Worm (Caenorhabditis elegans) whole organism, young adult: Measurements from ENCODE around the gene wrt-6.

Source experiments
- B0019.2 ChIP-seq: fragments of 200-800 bp; sonication (Bioruptor generic); conservative IDR thresholded peaks from 2 replicates; pipeline ENCODE4 v1.3.6; 2022; ENCODE audit warnings: missing genetic modification reagents, missing genetic modification characterization, missing compliant biosample characterization
- F10E7.11 ChIP-seq: sonication (generic microtip); optimal IDR thresholded peaks from 2 replicates; lab custom pipeline; 2017; ENCODE audit warnings: mild to moderate bottlenecking, missing genetic modification characterization, moderate library complexity, missing compliant biosample characterization
- F22D6.2 ChIP-seq: sonication (generic microtip); optimal IDR thresholded peaks from 2 replicates; lab custom pipeline; 2016; ENCODE audit warnings: mild to moderate bottlenecking, missing genetic modification characterization, missing compliant biosample characterization
- F23B12.7 ChIP-seq: sonication (generic microtip); optimal IDR thresholded peaks from 2 replicates; lab custom pipeline; 2017; ENCODE audit warnings: missing genetic modification characterization, mild to moderate bottlenecking, missing compliant biosample characterization, antibody characterized with exemption, moderate library complexity; ENCODE audit not compliant: insufficient read depth
- F33H1.4 ChIP-seq: fragments of 200-800 bp; sonication (Bioruptor generic); IDR thresholded peaks from 2 replicates; pipeline ENCODE4 v1.3.6; 2022; ENCODE audit warnings: missing genetic modification reagents, missing genetic modification characterization, missing compliant biosample characterization
- F37B4.10 ChIP-seq: fragments of 200-800 bp; sonication (Bioruptor generic); IDR thresholded peaks from 2 replicates; pipeline ENCODE4 v1.3.6; 2022; ENCODE audit warnings: missing genetic modification characterization, missing compliant biosample characterization
- K11D2.4 ChIP-seq: fragments of 200-800 bp; sonication (Bioruptor generic); IDR thresholded peaks from 2 replicates; pipeline ENCODE4 v1.3.6; 2022; ENCODE audit warnings: missing genetic modification reagents, missing genetic modification characterization, missing compliant biosample characterization
- Y67H2A.10 ChIP-seq: fragments of 200-800 bp; sonication (Bioruptor generic); conservative IDR thresholded peaks from 2 replicates; pipeline ENCODE4 v1.3.6; 2022; ENCODE audit warnings: missing genetic modification reagents, missing genetic modification characterization, missing compliant biosample characterization
- Y95B8A.8 ChIP-seq: fragments of 200-800 bp; sonication (Bioruptor generic); IDR thresholded peaks from 2 replicates; pipeline ENCODE4 v1.3.6; 2022; ENCODE audit warnings: missing genetic modification reagents, missing genetic modification characterization, missing compliant biosample characterization
- ZK185.1 ChIP-seq: sonication (generic microtip); optimal IDR thresholded peaks from 2 replicates; lab custom pipeline; 2016; ENCODE audit warnings: mild to moderate bottlenecking, missing genetic modification characterization, missing compliant biosample characterization; ENCODE audit not compliant: poor library complexity, severe bottlenecking
- athp-1 ChIP-seq: sonication (generic microtip); optimal IDR thresholded peaks from 2 replicates; lab custom pipeline; 2017; ENCODE audit warnings: mild to moderate bottlenecking, missing genetic modification characterization, missing compliant biosample characterization
- attf-5 ChIP-seq: fragments of 200-800 bp; sonication (Bioruptor generic); optimal IDR thresholded peaks from 2 replicates; lab custom pipeline; 2018; ENCODE audit warnings: mild to moderate bottlenecking, missing genetic modification characterization, missing compliant biosample characterization
- attf-6 ChIP-seq: fragments of 200-800 bp; sonication (Bioruptor generic); IDR thresholded peaks from 2 replicates; pipeline ENCODE4 v1.3.6; 2022; ENCODE audit warnings: missing genetic modification reagents, missing genetic modification characterization, missing compliant biosample characterization
- bed-2 ChIP-seq: fragments of 200-800 bp; sonication (Bioruptor generic); IDR thresholded peaks from 2 replicates; pipeline ENCODE4 v1.3.6; 2022; ENCODE audit warnings: missing genetic modification reagents, missing genetic modification characterization, missing compliant biosample characterization
- ccch-3 ChIP-seq: fragments of 200-800 bp; sonication (Bioruptor generic); optimal IDR thresholded peaks from 2 replicates; lab custom pipeline; 2018; ENCODE audit warnings: mild to moderate bottlenecking, missing genetic modification characterization, missing compliant biosample characterization
- cebp-1 ChIP-seq, 2 experiments: fragments of 200-800 bp in 1 of 2; sonication (Bioruptor generic) in 1 of 2; sonication (generic microtip) in 1 of 2; IDR thresholded peaks in 1 of 2; optimal IDR thresholded peaks in 1 of 2; 2 replicates each; pipeline versions ENCODE4 v1.3.6 to Lab custom; 2017 to 2022; ENCODE audit warnings: missing compliant biosample characterization in 2 of 2, missing genetic modification characterization in 2 of 2, mild to moderate bottlenecking in 1 of 2, missing genetic modification reagents in 1 of 2, moderate library complexity in 1 of 2
- ceh-79 ChIP-seq: sonication (generic microtip); optimal IDR thresholded peaks from 2 replicates; lab custom pipeline; 2017; ENCODE audit warnings: mild to moderate bottlenecking, missing genetic modification characterization, missing compliant biosample characterization
- chd-7 ChIP-seq: sonication (generic microtip); optimal IDR thresholded peaks from 2 replicates; lab custom pipeline; 2016; ENCODE audit warnings: mild to moderate bottlenecking, missing genetic modification characterization, moderate library complexity, missing compliant biosample characterization
- die-1 ChIP-seq: sonication (generic microtip); optimal IDR thresholded peaks from 2 replicates; lab custom pipeline; 2016; ENCODE audit warnings: missing genotype, mild to moderate bottlenecking, missing genetic modification characterization, missing compliant biosample characterization
- dpl-1 ChIP-seq: fragments of 150-350 bp; optimal IDR thresholded peaks from 2 replicates; lab custom pipeline; 2014; ENCODE audit warnings: missing biosample characterization, missing genetic modification reagents, missing genetic modification characterization
- egrh-3 ChIP-seq: fragments of 200-800 bp; sonication (Bioruptor generic); IDR thresholded peaks from 2 replicates; pipeline ENCODE4 v1.3.6; 2022; ENCODE audit warnings: missing genetic modification reagents, missing genetic modification characterization, missing compliant biosample characterization
- fkh-3 ChIP-seq: sonication (generic microtip); optimal IDR thresholded peaks from 2 replicates; lab custom pipeline; 2016; ENCODE audit warnings: mild to moderate bottlenecking, missing genetic modification characterization, missing compliant biosample characterization
- hmg-20 ChIP-seq: fragments of 200-800 bp; sonication (Bioruptor generic); IDR thresholded peaks from 2 replicates; pipeline ENCODE4 v1.3.6; 2022; ENCODE audit warnings: missing genetic modification reagents, missing genetic modification characterization, missing compliant biosample characterization
- hsf-1 ChIP-seq: fragments of 200-800 bp; sonication (Bioruptor generic); IDR thresholded peaks from 2 replicates; pipeline ENCODE4 v1.3.6; 2022; ENCODE audit warnings: missing genetic modification reagents, missing genetic modification characterization, missing compliant biosample characterization
- let-607 ChIP-seq, 2 experiments: fragments of 200-800 bp in 1 of 2; sonication (Bioruptor generic) in 1 of 2; sonication (generic microtip) in 1 of 2; optimal IDR thresholded peaks; 2 replicates each; lab custom pipeline; 2016 to 2018; ENCODE audit warnings: mild to moderate bottlenecking in 2 of 2, missing compliant biosample characterization in 2 of 2, missing genetic modification characterization in 2 of 2, moderate library complexity in 2 of 2, missing genotype in 1 of 2
- lin-54 ChIP-seq: fragments of 200-800 bp; sonication (Bioruptor generic); optimal IDR thresholded peaks from 2 replicates; lab custom pipeline; 2018; ENCODE audit warnings: mild to moderate bottlenecking, missing genetic modification characterization, missing compliant biosample characterization
- lir-1 ChIP-seq: fragments of 200-800 bp; sonication (Bioruptor generic); conservative IDR thresholded peaks from 2 replicates; pipeline ENCODE4 v1.3.6; 2022; ENCODE audit warnings: missing genetic modification reagents, missing genetic modification characterization, missing compliant biosample characterization
- lsl-1 ChIP-seq: fragments of 200-800 bp; sonication (Bioruptor generic); optimal IDR thresholded peaks from 2 replicates; lab custom pipeline; 2018; ENCODE audit warnings: mild to moderate bottlenecking, missing genetic modification characterization, moderate library complexity, missing compliant biosample characterization
- lsy-27 ChIP-seq: sonication (generic microtip); optimal IDR thresholded peaks from 2 replicates; lab custom pipeline; 2017; ENCODE audit warnings: missing genetic modification characterization, mild to moderate bottlenecking, missing compliant biosample characterization, antibody characterized with exemption, missing genotype, borderline replicate concordance; ENCODE audit not compliant: insufficient read depth
- madf-6 ChIP-seq: fragments of 200-800 bp; sonication (Bioruptor generic); IDR thresholded peaks from 2 replicates; pipeline ENCODE4 v1.3.6; 2022; ENCODE audit warnings: missing genetic modification reagents, missing genetic modification characterization, missing compliant biosample characterization
- mxl-1 ChIP-seq: sonication (generic microtip); optimal IDR thresholded peaks from 2 replicates; lab custom pipeline; 2016; ENCODE audit warnings: missing genetic modification characterization, missing compliant biosample characterization
- nfya-2 ChIP-seq: fragments of 200-800 bp; sonication (Bioruptor generic); IDR thresholded peaks from 2 replicates; pipeline ENCODE4 v1.3.6; 2022; ENCODE audit warnings: missing genetic modification reagents, missing genetic modification characterization, missing compliant biosample characterization
- pbrm-1 ChIP-seq: fragments of 200-800 bp; sonication (Bioruptor generic); IDR thresholded peaks from 2 replicates; pipeline ENCODE4 v1.3.6; 2022; ENCODE audit warnings: missing genetic modification reagents, missing genetic modification characterization, missing compliant biosample characterization
- rcor-1 ChIP-seq: fragments of 200-800 bp; sonication (Bioruptor generic); IDR thresholded peaks from 2 replicates; pipeline ENCODE4 v1.3.6; 2022; ENCODE audit warnings: missing genetic modification reagents, missing genetic modification characterization, missing compliant biosample characterization
- somi-1 ChIP-seq: fragments of 200-800 bp; sonication (Bioruptor generic); optimal IDR thresholded peaks from 2 replicates; lab custom pipeline; 2018; ENCODE audit warnings: mild to moderate bottlenecking, missing genetic modification characterization, missing compliant biosample characterization
- zfh-2 ChIP-seq: fragments of 200-800 bp; sonication (Bioruptor generic); conservative IDR thresholded peaks from 2 replicates; pipeline ENCODE4 v1.3.6; 2022; ENCODE audit warnings: missing genetic modification reagents, missing genetic modification characterization, missing compliant biosample characterization
- zim-3 ChIP-seq: sonication (generic microtip); optimal IDR thresholded peaks from 2 replicates; lab custom pipeline; 2017; ENCODE audit warnings: mild to moderate bottlenecking, missing genetic modification characterization, moderate library complexity, missing compliant biosample characterization
- ztf-25 ChIP-seq: fragments of 200-800 bp; sonication (Bioruptor generic); IDR thresholded peaks from 2 replicates; pipeline ENCODE4 v1.3.6; 2022; ENCODE audit warnings: missing genetic modification reagents, missing genetic modification characterization, missing compliant biosample characterization
- ztf-6 ChIP-seq: fragments of 200-800 bp; sonication (Bioruptor generic); IDR thresholded peaks from 2 replicates; pipeline ENCODE4 v1.3.6; 2022; ENCODE audit warnings: missing genetic modification reagents, missing genetic modification characterization, missing compliant biosample characterization

wrt-6 gene

ce11 chrX:3455561-3455960 lies 24.5 kb upstream of the wrt-6 start:
- TF ChIP-seq zfh-2 (GFP tag; lab: Robert Waterston, UW) (peak; percentile 47; the same call in 1 of the 2 replicates), attf-5 (GFP tag; lab: Kevin White, UChicago) (no peak)

- TF ChIP-seq somi-1 (GFP tag; lab: Kevin White, UChicago) (no peak), lsl-1 (GFP tag; lab: Kevin White, UChicago) (no peak), lin-54 (no peak), ztf-6 (no peak), lsy-27 (tag; lab: Kevin White, UChicago) (no peak), ceh-79 (tag; lab: Kevin White, UChicago) (no peak), F10E7.11 (tag; lab: Kevin White, UChicago) (no peak), bed-2 (GFP tag; lab: Robert Waterston, UW) (no peak), egrh-3 (GFP tag; lab: Robert Waterston, UW) (no peak), pbrm-1 (GFP tag; lab: Robert Waterston, UW) (no peak), die-1 (no peak)
- TF ChIP-seq, all 124 proteins: peak for 0
These were observed 18.0 kb upstream of the wrt-6 start for ce11 chrX:3462086-3462485.

- TF ChIP-seq F22D6.2 (tag; lab: Kevin White, UChicago) (no peak), ccch-3 (no peak), ZK185.1 (no peak), rcor-1 (GFP tag; lab: Robert Waterston, UW) (no peak), attf-6 (GFP tag; lab: Robert Waterston, UW) (no peak), madf-6 (GFP tag; lab: Robert Waterston, UW) (no peak), nfya-2 (GFP tag; lab: Robert Waterston, UW) (no peak), fkh-3 (tag; lab: Kevin White, UChicago) (no peak), F10E7.11 (tag; lab: Kevin White, UChicago) (no peak), somi-1 (GFP tag; lab: Kevin White, UChicago) (no peak), cebp-1 (GFP tag; IDR thresholded peaks at IDR 0.05; lab: Robert Waterston, UW) (no peak), cebp-1 (tag; optimal IDR thresholded peaks at IDR 0.05; lab: Kevin White, UChicago) (no peak), mxl-1 (tag; lab: Kevin White, UChicago) (no peak), bed-2 (GFP tag; lab: Robert Waterston, UW) (no peak), hsf-1 (no peak)
- TF ChIP-seq, all 124 proteins: peak for 0
These were observed 16.2 kb upstream of the wrt-6 start for ce11 chrX:3463875-3464274.

- TF ChIP-seq cebp-1 (GFP tag; IDR thresholded peaks at IDR 0.05; lab: Robert Waterston, UW) (peak; percentile 52; the same call in 1 of the 2 replicates), cebp-1 (tag; optimal IDR thresholded peaks at IDR 0.05; lab: Kevin White, UChicago) (peak; percentile 91), zim-3 (tag; lab: Kevin White, UChicago) (no peak)
These were observed 15.6 kb upstream of the wrt-6 start for ce11 chrX:3464309-3465038.

ce11 chrX:3465785-3466184 lies 14.3 kb upstream of the wrt-6 start, which contains the start of the genes ZK377.15 and sax-3:
Gene ZK377.15 (minus strand): TSS chrX:3465885.
Gene sax-3 (minus strand): TSS chrX:3465927.
- TF ChIP-seq hsf-1 (no peak), attf-5 (GFP tag; lab: Kevin White, UChicago) (no peak), Y95B8A.8 (GFP tag; lab: Robert Waterston, UW) (no peak), F37B4.10 (GFP tag; lab: Robert Waterston, UW) (no peak), chd-7 (no peak), let-607 (tag; optimal IDR thresholded peaks at IDR 0.05; lab: Kevin White, UChicago) (no peak), lsl-1 (GFP tag; lab: Kevin White, UChicago) (no peak), B0019.2 (GFP tag; lab: Robert Waterston, UW) (no peak), athp-1 (no peak), ztf-25 (no peak), Y67H2A.10 (GFP tag; lab: Robert Waterston, UW) (no peak), attf-6 (GFP tag; lab: Robert Waterston, UW) (no peak), K11D2.4 (no peak), F33H1.4 (no peak), zim-3 (tag; lab: Kevin White, UChicago) (no peak), dpl-1 (GFP tag; lab: Kevin White, UChicago) (no peak), F23B12.7 (tag; lab: Kevin White, UChicago) (no peak), hmg-20 (GFP tag; lab: Robert Waterston, UW) (no peak), lir-1 (GFP tag; lab: Robert Waterston, UW) (no peak), F10E7.11 (tag; lab: Kevin White, UChicago) (no peak)
